Fruit fly (Drosophila melanogaster): ENCODE data around the gene CG17672.

The CG17672 gene

dm6 chr3L:13041292-13042067 is 12.7 kb downstream of the CG17672 start, which contains the start of gene RpS4 (continued):
- TF ChIP-seq CG15269 (tag; optimal IDR thresholded peaks at IDR 0.05) (peak; percentile 85), CG9727 (GFP tag; optimal IDR thresholded peaks at IDR 0.05) (peak; percentile 93), CG11093 (GFP tag; IDR thresholded peaks at IDR 0.05) (peak; percentile 49; the same call in 2 of the 3 replicates), Neu2 (GFP tag; optimal IDR thresholded peaks at IDR 0.05; ENCODE audit: borderline replicate concordance) (peak; percentile 65), CG13296 (GFP tag; optimal IDR thresholded peaks at IDR 0.05) (peak; percentile 96), nerfin-2 (GFP tag; IDR thresholded peaks at IDR 0.05; ENCODE audit: partially characterized antibody) (no peak), tna (GFP tag; IDR thresholded peaks at IDR 0.05; ENCODE audit: partially characterized antibody) (peak; percentile 16; the same call in 1 of the 2 replicates), Rx (GFP tag; IDR thresholded peaks at IDR 0.05) (peak; percentile 85), BEAF-32 (GFP tag; optimal IDR thresholded peaks at IDR 0.05) (peak; percentile 53), fd96Cb (tag; optimal IDR thresholded peaks at IDR 0.05) (peak; percentile 54), CG7987 (GFP tag; optimal IDR thresholded peaks at IDR 0.05) (peak; percentile 99), knrl (GFP tag; IDR thresholded peaks at IDR 0.05; ENCODE audit: partially characterized antibody) (peak; percentile 46; the same call in 1 of the 3 replicates), ab (GFP tag; optimal IDR thresholded peaks at IDR 0.05) (peak; percentile 60), Jarid2 (GFP tag; optimal IDR thresholded peaks at IDR 0.05) (peak; percentile 84), Fer1 (GFP tag; optimal IDR thresholded peaks at IDR 0.05) (peak; percentile 96), zen2 (GFP tag; IDR thresholded peaks at IDR 0.05; ENCODE audit: partially characterized antibody) (no peak), CG6272 (GFP tag; IDR thresholded peaks at IDR 0.05) (peak; percentile 76), CG13424 (tag; optimal IDR thresholded peaks at IDR 0.05) (peak; percentile 57), ind (GFP tag; optimal IDR thresholded peaks at IDR 0.05) (peak; percentile 70), pum (GFP tag; optimal IDR thresholded peaks at IDR 0.05) (peak; percentile 68), CG14014 (GFP tag; IDR thresholded peaks at IDR 0.05) (peak; percentile 89), CG2202 (tag; optimal IDR thresholded peaks at IDR 0.05) (peak; percentile 91), ttk (GFP tag; IDR thresholded peaks at IDR 0.05) (peak; percentile 76), bcd (GFP tag; optimal IDR thresholded peaks at IDR 0.05) (peak; percentile 95), CG6175 (GFP tag; IDR thresholded peaks at IDR 0.05) (peak; percentile 77), B-H2 (GFP tag; optimal IDR thresholded peaks at IDR 0.05) (peak; percentile 98), CG31224 (GFP tag; IDR thresholded peaks at IDR 0.05) (peak; percentile 64; the same call in 1 of the 2 replicates), NC2β (GFP tag; optimal IDR thresholded peaks at IDR 0.05) (peak; percentile 97), Mad (GFP tag; optimal IDR thresholded peaks at IDR 0.05) (peak; percentile 82), Camta (GFP tag; optimal IDR thresholded peaks at IDR 0.05) (peak; percentile 79), CG7556 (GFP tag; optimal IDR thresholded peaks at IDR 0.05) (peak; percentile 64), seq (GFP tag; IDR thresholded peaks at IDR 0.05) (peak; percentile 81), run (tag; optimal IDR thresholded peaks at IDR 0.05) (peak; percentile 89), CG1603 (tag; optimal IDR thresholded peaks at IDR 0.05) (peak; percentile 95), ranshi (GFP tag; IDR thresholded peaks at IDR 0.05) (peak; percentile 80), CG10209 (GFP tag; optimal IDR thresholded peaks at IDR 0.05) (peak; percentile 90), nom (GFP tag; optimal IDR thresholded peaks at IDR 0.05) (peak; percentile 97), CG18011 (GFP tag; optimal IDR thresholded peaks at IDR 0.05) (peak; percentile 98), sob (GFP tag; IDR thresholded peaks at IDR 0.05) (peak; percentile 92), stc (GFP tag; IDR thresholded peaks at IDR 0.05) (peak; percentile 84), trem (tag; optimal IDR thresholded peaks at IDR 0.05) (peak; percentile 66), Dek (tag; optimal IDR thresholded peaks at IDR 0.05) (peak; percentile 81), CG8290 (GFP tag; optimal IDR thresholded peaks at IDR 0.05) (peak; percentile 54), CG8290 (tag; optimal IDR thresholded peaks at IDR 0.05) (peak; percentile 92 to 98), ham (GFP tag; IDR thresholded peaks at IDR 0.05) (peak; percentile 54; the same call in 1 of the 2 replicates), CG6765 (GFP tag; optimal IDR thresholded peaks at IDR 0.05) (peak; percentile 99), CG17612 (GFP tag; IDR thresholded peaks at IDR 0.05) (peak; percentile 77), Dad (GFP tag; optimal IDR thresholded peaks at IDR 0.05) (peak; percentile 79)

Measured in whole organism, embryonic.